Fruit fly (Drosophila melanogaster) whole organism, wandering third instar larva: ENCODE data around the gene CG11951.
A peak's percentile ranks its signal among the peaks of the same experiment; 100 is the strongest.

Experiments used
- CG9705 ChIP-seq: fragments of 200-800 bp; sonication (Bioruptor generic); optimal IDR thresholded peaks from 2 replicates; lab custom pipeline; 2018; ENCODE audit warnings: missing biosample characterization, mild to moderate bottlenecking, missing genetic modification characterization
- CrebA ChIP-seq: fragments of 200-800 bp; sonication (Bioruptor generic); optimal IDR thresholded peaks from 2 replicates; lab custom pipeline; 2016; ENCODE audit warnings: missing biosample characterization, mild to moderate bottlenecking, missing genetic modification characterization, borderline replicate concordance
- Dfd ChIP-seq: fragments of >200 bp; optimal IDR thresholded peaks from 2 replicates; lab custom pipeline; 2017; ENCODE audit warnings: missing biosample characterization, missing genetic modification characterization
- GATAd ChIP-seq: sonication (Bioruptor generic); optimal IDR thresholded peaks from 2 replicates; lab custom pipeline; 2016; ENCODE audit warnings: missing biosample characterization, missing genetic modification characterization
- HLH106 ChIP-seq: fragments of 200-800 bp; optimal IDR thresholded peaks from 3 replicates; lab custom pipeline; 2019; ENCODE audit warnings: missing biosample characterization, mild to moderate bottlenecking, missing genetic modification characterization, moderate library complexity
- Hnf4 ChIP-seq: fragments of 200-800 bp; sonication (Bioruptor generic); optimal IDR thresholded peaks from 2 replicates; lab custom pipeline; 2016; ENCODE audit warnings: missing biosample characterization, mild to moderate bottlenecking, missing genetic modification characterization
- Hr78 ChIP-seq: fragments of >200 bp; optimal IDR thresholded peaks from 2 replicates; lab custom pipeline; 2017; ENCODE audit warnings: missing biosample characterization, missing genetic modification characterization
- Hr83 ChIP-seq: fragments of 200-300 bp; sonication (Bioruptor generic); optimal IDR thresholded peaks from 2 replicates; lab custom pipeline; 2016; ENCODE audit warnings: missing biosample characterization, mild to moderate bottlenecking, missing genetic modification characterization, moderate library complexity; ENCODE audit not compliant: poor library complexity, severe bottlenecking
- Jra ChIP-seq: sonication (Bioruptor generic); optimal IDR thresholded peaks from 2 replicates; lab custom pipeline; 2016; ENCODE audit warnings: missing biosample characterization, missing genetic modification characterization
- Mio ChIP-seq: sonication (Bioruptor generic); optimal IDR thresholded peaks from 2 replicates; lab custom pipeline; 2016; ENCODE audit warnings: missing biosample characterization, missing genetic modification characterization
- Myc ChIP-seq: fragments of >200 bp; optimal IDR thresholded peaks from 2 replicates; lab custom pipeline; 2017
- N ChIP-seq: fragments of >200 bp; optimal IDR thresholded peaks from 2 replicates; lab custom pipeline; 2018; ENCODE audit warnings: missing biosample characterization, missing external identifiers, missing genetic modification characterization
- OdsH ChIP-seq: fragments of 200-800 bp; sonication (Bioruptor generic); optimal IDR thresholded peaks from 2 replicates; lab custom pipeline; 2016; ENCODE audit warnings: missing biosample characterization, mild to moderate bottlenecking, missing genetic modification characterization
- Rel ChIP-seq, 2 experiments: fragments of 200-800 bp; sonication (Bioruptor generic) in 1 of 2; optimal IDR thresholded peaks; 2 replicates in 1 of 2; 3 replicates in 1 of 2; lab custom pipeline; 2016 to 2019; ENCODE audit warnings: mild to moderate bottlenecking in 2 of 2, missing biosample characterization in 2 of 2, missing genetic modification characterization in 2 of 2, moderate library complexity in 1 of 2
- Sp1 ChIP-seq: fragments of 200-800 bp; sonication (Bioruptor generic); optimal IDR thresholded peaks from 3 replicates; lab custom pipeline; 2019; ENCODE audit warnings: missing biosample characterization, mild to moderate bottlenecking, missing genetic modification characterization, moderate library complexity
- Vsx2 ChIP-seq: fragments of 200-300, 225-300 bp; sonication (Bioruptor generic); optimal IDR thresholded peaks from 2 replicates; lab custom pipeline; 2018; ENCODE audit warnings: missing biosample characterization, missing genetic modification characterization; ENCODE audit not compliant: partially characterized antibody
- brk ChIP-seq: fragments of 200-800 bp; sonication (Bioruptor generic); optimal IDR thresholded peaks from 2 replicates; lab custom pipeline; 2016; ENCODE audit warnings: missing biosample characterization, mild to moderate bottlenecking, missing genetic modification characterization
- dl ChIP-seq, 2 experiments: fragments of 175-275, 200-275 bp in 1 of 2; fragments of 200-275 bp in 1 of 2; sonication (Bioruptor generic); optimal IDR thresholded peaks; lab custom pipeline; 2018; ENCODE audit warnings: mild to moderate bottlenecking in 2 of 2, missing biosample characterization in 2 of 2, missing genetic modification characterization in 2 of 2, moderate library complexity in 2 of 2; ENCODE audit not compliant: partially characterized antibody in 2 of 2, insufficient read depth in 1 of 2
- dmrt93B ChIP-seq: fragments of 200-800 bp; sonication (Bioruptor generic); optimal IDR thresholded peaks from 2 replicates; lab custom pipeline; 2018; ENCODE audit warnings: missing biosample characterization, mild to moderate bottlenecking, missing genetic modification characterization
- dsf ChIP-seq: sonication (Bioruptor generic); optimal IDR thresholded peaks from 2 replicates; lab custom pipeline; 2016; ENCODE audit warnings: missing biosample characterization, missing genetic modification characterization, borderline replicate concordance
- ey ChIP-seq: fragments of 200-800 bp; sonication (Bioruptor generic); optimal IDR thresholded peaks from 2 replicates; lab custom pipeline; 2016; ENCODE audit warnings: missing biosample characterization, missing genetic modification characterization
- foxo ChIP-seq, 2 experiments: fragments of 200-800 bp; sonication (Bioruptor generic); optimal IDR thresholded peaks; 2 replicates in 1 of 2; 3 replicates in 1 of 2; lab custom pipeline; 2016 to 2017; ENCODE audit warnings: missing biosample characterization in 2 of 2, missing genetic modification characterization in 2 of 2
- fru ChIP-seq: fragments of 200-800 bp; sonication (Bioruptor generic); optimal IDR thresholded peaks from 3 replicates; lab custom pipeline; 2016; ENCODE audit warnings: missing biosample characterization, mild to moderate bottlenecking, missing genetic modification characterization
- h ChIP-seq: fragments of 200-800 bp; sonication (Bioruptor generic); optimal IDR thresholded peaks from 3 replicates; lab custom pipeline; 2016; ENCODE audit warnings: missing biosample characterization, mild to moderate bottlenecking, missing genetic modification characterization
- jim ChIP-seq: fragments of 175-275, 200-325 bp; sonication (Bioruptor generic); optimal IDR thresholded peaks from 2 replicates; lab custom pipeline; 2016; ENCODE audit warnings: missing biosample characterization, mild to moderate bottlenecking, missing genetic modification characterization
- lola ChIP-seq: fragments of >200 bp; optimal IDR thresholded peaks from 2 replicates; lab custom pipeline; 2017; ENCODE audit warnings: missing biosample characterization, missing genetic modification characterization
- pan ChIP-seq: fragments of >200 bp; optimal IDR thresholded peaks from 2 replicates; lab custom pipeline; 2017
- psq ChIP-seq: fragments of 200-800 bp; sonication (Bioruptor generic); optimal IDR thresholded peaks from 3 replicates; lab custom pipeline; 2017; ENCODE audit warnings: missing biosample characterization, mild to moderate bottlenecking, missing genetic modification characterization, moderate library complexity
- rgr ChIP-seq: fragments of 200-800 bp; sonication (Bioruptor generic); optimal IDR thresholded peaks from 3 replicates; lab custom pipeline; 2016; ENCODE audit warnings: missing biosample characterization, mild to moderate bottlenecking, missing genetic modification characterization
- sage ChIP-seq: fragments of 200-800 bp; sonication (Bioruptor generic); optimal IDR thresholded peaks from 2 replicates; lab custom pipeline; 2016; ENCODE audit warnings: missing biosample characterization, mild to moderate bottlenecking, missing genetic modification characterization
- usp ChIP-seq: fragments of >200 bp; optimal IDR thresholded peaks from 2 replicates; lab custom pipeline; 2017; ENCODE audit warnings: missing biosample characterization, missing genetic modification characterization
- woc ChIP-seq: sonication (Bioruptor generic); optimal IDR thresholded peaks from 2 replicates; lab custom pipeline; 2016; ENCODE audit warnings: missing biosample characterization, mild to moderate bottlenecking, missing genetic modification characterization

The CG11951 gene

dm6 chr3R:29238623-29239022, at the start of gene CG11951:
Gene CG11951, minus strand, starts transcription at chr3R:29238723.
- TF ChIP-seq GATAd (GFP tag; lab: Kevin White, UChicago), result no peak
- TF ChIP-seq Myc (lab: Kevin White, UChicago), result no peak
- no peak for TF ChIP-seq CrebA
- no peak for TF ChIP-seq N
- no peak for TF ChIP-seq pan (lab: Kevin White, UChicago)
- TF ChIP-seq Jra, result no peak
- no peak for TF ChIP-seq foxo (GFP tag; optimal IDR thresholded peaks at IDR 0.05; lab: Kevin White, UChicago)
- TF ChIP-seq jim (GFP tag; lab: Kevin White, UChicago), result no peak
- TF ChIP-seq usp, result no peak
- TF ChIP-seq Rel (GFP tag; optimal IDR thresholded peaks at IDR 0.05; lab: Kevin White, UChicago), result no peak
- no peak for TF ChIP-seq Rel (tag; optimal IDR thresholded peaks at IDR 0.05; lab: Kevin White, UChicago)
- no peak for TF ChIP-seq psq (GFP tag; lab: Kevin White, UChicago)
- TF ChIP-seq HLH106 (tag; lab: Kevin White, UChicago), result no peak
- no peak for TF ChIP-seq Mio
- no peak for TF ChIP-seq brk (GFP tag; lab: Kevin White, UChicago)
- TF ChIP-seq dl (GFP tag; optimal IDR thresholded peaks at IDR 0.05; lab: Kevin White, UChicago; ENCODE audit: insufficient read depth in 1 of 2, partially characterized antibody in 2 of 2), result no peak
- TF ChIP-seq h (GFP tag; lab: Kevin White, UChicago), result no peak

dm6 chr3R:29287320-29287957, 48.9 kb upstream of the CG11951 start:
- no peak for TF ChIP-seq dmrt93B (GFP tag; lab: Kevin White, UChicago)
- no peak for TF ChIP-seq Vsx2 (GFP tag; lab: Kevin White, UChicago)
- TF ChIP-seq Hr83 (GFP tag; lab: Kevin White, UChicago), result no peak
- no peak for TF ChIP-seq Rel (GFP tag; optimal IDR thresholded peaks at IDR 0.05; lab: Kevin White, UChicago)
- TF ChIP-seq Rel (tag; optimal IDR thresholded peaks at IDR 0.05; lab: Kevin White, UChicago), result peak; percentile 5
- peak; percentile 83 for TF ChIP-seq psq (GFP tag; lab: Kevin White, UChicago)
- no peak for TF ChIP-seq usp
- TF ChIP-seq Sp1 (GFP tag; lab: Kevin White, UChicago), result no peak

- TF ChIP-seq N (no peak), CG9705 (GFP tag; lab: Kevin White, UChicago) (no peak), fru (GFP tag; lab: Kevin White, UChicago) (peak; percentile 8), OdsH (GFP tag; lab: Kevin White, UChicago) (peak; percentile 54), psq (GFP tag; lab: Kevin White, UChicago) (peak; percentile 2), Myc (lab: Kevin White, UChicago) (no peak), woc (GFP tag; lab: Kevin White, UChicago) (peak; percentile 88), Jra (no peak), Hr78 (GFP tag; lab: Kevin White, UChicago) (no peak), HLH106 (tag; lab: Kevin White, UChicago) (peak; percentile 25), h (GFP tag; lab: Kevin White, UChicago) (peak; percentile 26), dsf (GFP tag; lab: Kevin White, UChicago) (no peak), ey (GFP tag; lab: Kevin White, UChicago) (peak; percentile 47), sage (GFP tag; lab: Kevin White, UChicago) (no peak), Hnf4 (GFP tag; lab: Kevin White, UChicago) (peak; percentile 0), rgr (peak; percentile 13), foxo (GFP tag; optimal IDR thresholded peaks at IDR 0.05; lab: Kevin White, UChicago) (peak in 1 of 2 experiments; percentile 47), lola (GFP tag; lab: Kevin White, UChicago) (no peak), Sp1 (GFP tag; lab: Kevin White, UChicago) (peak; percentile 3), brk (GFP tag; lab: Kevin White, UChicago) (no peak), pan (lab: Kevin White, UChicago) (no peak), Dfd (GFP tag; lab: Kevin White, UChicago) (no peak)
Measured at dm6 chr3R:29284315-29284714, 45.8 kb upstream of the CG11951 start.
